Worm (Caenorhabditis elegans): ENCODE results near the gene fbxc-26.

The fbxc-26 gene

ce11 chrII:1728253-1728652 lies 33.8 kb upstream of the fbxc-26 start, which contains the start of gene btb-9 (continued):
- TF ChIP-seq spr-1 (tag; optimal IDR thresholded peaks at IDR 0.05) (no peak), zip-11 (GFP tag; IDR thresholded peaks at IDR 0.05) (no peak), madf-5 (GFP tag; IDR thresholded peaks at IDR 0.05) (no peak), lim-7 (GFP tag; IDR thresholded peaks at IDR 0.05) (no peak), nhr-6 (tag; optimal IDR thresholded peaks at IDR 0.05) (no peak), pqm-1 (tag; optimal IDR thresholded peaks at IDR 0.05) (peak; percentile 96), dmd-6 (GFP tag; IDR thresholded peaks at IDR 0.05) (peak; percentile 72), daf-16 (GFP tag; optimal IDR thresholded peaks at IDR 0.05) (no peak), daf-16 (tag; optimal IDR thresholded peaks at IDR 0.05) (peak; percentile 58), tra-1 (GFP tag; IDR thresholded peaks at IDR 0.05) (no peak), spr-3 (GFP tag; optimal IDR thresholded peaks at IDR 0.05) (no peak), dmd-9 (GFP tag; IDR thresholded peaks at IDR 0.05) (no peak)

ce11 chrII:1725735-1726134 lies 31.3 kb upstream of the fbxc-26 start, which contains the start of gene F45C12.17:
Gene F45C12.17, plus strand, starts transcription at chrII:1726111.
- TF ChIP-seq gei-8 (GFP tag; optimal IDR thresholded peaks at IDR 0.05) (no peak), sdz-12 (GFP tag; optimal IDR thresholded peaks at IDR 0.05) (no peak), snpc-1.2 (GFP tag; IDR thresholded peaks at IDR 0.05) (no peak), ama-1 (optimal IDR thresholded peaks at IDR 0.05) (no peak), aly-2 (tag; optimal IDR thresholded peaks at IDR 0.05) (no peak), mes-2 (tag; optimal IDR thresholded peaks at IDR 0.05; ENCODE audit: poor library complexity, severe bottlenecking) (no peak), unc-62 (GFP tag; optimal IDR thresholded peaks at IDR 0.05 in 1 of 2) (peak in 1 of 2 experiments; percentile 63), unc-62 (tag; optimal IDR thresholded peaks at IDR 0.05) (no peak), aha-1 (tag) (peak; percentile 60)

ce11 chrII:1724314-1724713 lies 29.9 kb upstream of the fbxc-26 start, which contains the start of gene fbxb-11:
Gene fbxb-11, plus strand, starts transcription at chrII:1724614.
- TF ChIP-seq cey-2 (tag; optimal IDR thresholded peaks at IDR 0.05; ENCODE audit: borderline replicate concordance, insufficient read depth): no peak

- TF ChIP-seq duxl-1 (tag; optimal IDR thresholded peaks at IDR 0.05; ENCODE audit: poor library complexity): no peak
- no peak for TF ChIP-seq tag-97 (GFP tag; IDR thresholded peaks at IDR 0.05)
- TF ChIP-seq hmg-1.1 (GFP tag; IDR thresholded peaks at IDR 0.05): no peak
- no peak for TF ChIP-seq skn-1 (tag; optimal IDR thresholded peaks at IDR 0.05)
- no peak for TF ChIP-seq unc-130 (GFP tag; optimal IDR thresholded peaks at IDR 0.05)
- TF ChIP-seq zfp-2 (tag; optimal IDR thresholded peaks at IDR 0.05): no peak
Measured at ce11 chrII:1722394-1722793, 28.0 kb upstream of the fbxc-26 start, which contains the start of the genes fbxb-5 and btb-8. Gene fbxb-5, minus strand, starts transcription at chrII:1722494. Gene btb-8, plus strand, starts transcription at chrII:1722770.

- no peak for TF ChIP-seq madf-5 (GFP tag; IDR thresholded peaks at IDR 0.05)
- TF ChIP-seq attf-4 (tag; optimal IDR thresholded peaks at IDR 0.05): no peak
- TF ChIP-seq set-16 (GFP tag; IDR thresholded peaks at IDR 0.05): no peak
- no peak for TF ChIP-seq hif-1 (tag; optimal IDR thresholded peaks at IDR 0.05)
- no peak for TF ChIP-seq dmd-9 (GFP tag; IDR thresholded peaks at IDR 0.05)
- no peak for TF ChIP-seq lin-38 (GFP tag; IDR thresholded peaks at IDR 0.05)
- no peak for TF ChIP-seq nhr-42 (GFP tag; IDR thresholded peaks at IDR 0.05)
- no peak for TF ChIP-seq vab-7 (GFP tag; IDR thresholded peaks at IDR 0.05)
- TF ChIP-seq F49E8.2 (tag; optimal IDR thresholded peaks at IDR 0.05; ENCODE audit: borderline replicate concordance): no peak
- no peak for TF ChIP-seq snpc-1.2 (GFP tag; IDR thresholded peaks at IDR 0.05)
- no peak for TF ChIP-seq ztf-11 (tag; optimal IDR thresholded peaks at IDR 0.05)
- no peak for TF ChIP-seq nhr-41 (GFP tag; IDR thresholded peaks at IDR 0.05)
- TF ChIP-seq F10B5.3 (tag; optimal IDR thresholded peaks at IDR 0.05): no peak
- no peak for TF ChIP-seq zfp-3 (GFP tag; conservative IDR thresholded peaks at IDR 0.05)
Measured at ce11 chrII:1719153-1719552, 24.7 kb upstream of the fbxc-26 start, which contains the start of gene fbxb-48. Gene fbxb-48, minus strand, starts transcription at chrII:1719253.
